Worm (Caenorhabditis elegans): Measurements from ENCODE around the gene lhfp-4.

DNA sequence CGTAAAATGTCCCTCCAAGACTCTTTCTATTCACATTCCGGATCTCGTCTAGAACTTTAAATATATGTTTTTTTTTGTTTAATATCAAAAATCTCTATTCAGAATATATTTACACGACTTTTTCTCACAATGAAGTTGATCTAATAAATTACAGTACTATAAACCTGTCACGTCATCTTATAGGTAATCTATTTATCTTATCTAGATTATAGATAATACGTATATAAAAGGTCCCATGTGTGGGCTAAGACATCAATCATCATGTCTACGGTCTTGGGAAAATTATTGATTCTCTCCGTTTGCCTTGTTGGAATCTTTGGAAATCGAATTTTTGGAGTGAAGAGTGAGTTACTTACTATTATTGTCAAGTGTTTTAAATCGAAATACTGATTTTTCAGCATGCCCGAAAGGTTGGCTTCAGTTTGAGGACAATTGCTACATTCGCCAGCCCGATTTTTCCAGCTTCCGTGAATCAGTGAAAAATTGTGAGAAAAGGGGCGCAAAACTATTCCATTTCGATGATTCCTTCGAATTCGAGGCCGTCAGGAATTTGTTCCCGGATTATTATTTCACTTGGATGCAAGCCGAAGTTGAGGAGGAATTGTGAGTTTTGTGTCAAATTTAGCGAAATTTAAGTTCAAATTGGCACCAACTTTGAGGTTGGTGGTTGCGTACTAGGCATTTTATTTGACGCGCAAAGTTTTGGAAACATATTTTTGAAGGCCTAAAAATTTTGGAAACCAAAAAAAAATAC lies 1.5 kb downstream of the lhfp-4 start, which contains the start of gene clec-196:
- TF ChIP-seq ama-1 (optimal IDR thresholded peaks at IDR 0.05) = no peak
- no peak for TF ChIP-seq hmbx-1 (tag; optimal IDR thresholded peaks at IDR 0.05)
